Worm (Caenorhabditis elegans): ENCODE measurements around the gene dlat-1.

Gene dlat-1

DNA sequence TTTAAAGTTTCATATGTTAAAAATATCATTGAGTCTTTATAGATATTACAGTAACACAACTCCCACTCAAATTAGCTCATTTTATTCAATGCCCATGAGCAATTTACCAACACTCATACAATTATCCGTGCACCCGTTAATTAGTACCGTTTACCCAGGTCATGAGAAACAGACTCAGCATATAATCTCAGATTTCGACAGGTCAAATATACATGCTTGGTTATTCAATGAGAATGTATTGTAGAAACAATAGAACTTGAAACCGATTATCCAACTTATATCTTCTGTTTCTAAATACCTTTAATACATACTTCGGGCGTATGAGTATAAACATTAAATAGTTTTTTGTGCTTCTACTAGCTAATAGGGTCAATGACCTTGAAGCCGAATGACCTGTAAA lies 10.9 kb downstream of the dlat-1 start:
- TF ChIP-seq ztf-11 (tag; optimal IDR thresholded peaks at IDR 0.05): no peak
- no peak for TF ChIP-seq elt-2 (tag; optimal IDR thresholded peaks at IDR 0.05)
- no peak for TF ChIP-seq nhr-25 (tag; optimal IDR thresholded peaks at IDR 0.05)
- TF ChIP-seq ceh-82 (tag; optimal IDR thresholded peaks at IDR 0.05): no peak
- TF ChIP-seq elt-1 (tag; optimal IDR thresholded peaks at IDR 0.05): no peak
- TF ChIP-seq ceh-16 (tag; optimal IDR thresholded peaks at IDR 0.05): no peak
- no peak for TF ChIP-seq daf-12 (tag; optimal IDR thresholded peaks at IDR 0.05)
- no peak for TF ChIP-seq pha-4 (tag; optimal IDR thresholded peaks at IDR 0.05)
- TF ChIP-seq lin-15B (tag; optimal IDR thresholded peaks at IDR 0.05): no peak
- TF ChIP-seq aly-2 (tag; optimal IDR thresholded peaks at IDR 0.05): no peak
- no peak for TF ChIP-seq nhr-28 (tag; optimal IDR thresholded peaks at IDR 0.05)
- no peak for TF ChIP-seq lin-39 (tag; optimal IDR thresholded peaks at IDR 0.05)
- TF ChIP-seq ztf-4 (tag; optimal IDR thresholded peaks at IDR 0.05): no peak
- TF ChIP-seq R02D3.7 (tag; optimal IDR thresholded peaks at IDR 0.05): no peak
- no peak for TF ChIP-seq nhr-237 (tag; optimal IDR thresholded peaks at IDR 0.05)

ce11 chrV:14433584-14433983 lies 13.5 kb downstream of the dlat-1 start:
- TF ChIP-seq egl-5 (tag; optimal IDR thresholded peaks at IDR 0.05) (no peak), unc-62 (GFP tag; optimal IDR thresholded peaks at IDR 0.05) (no peak), jun-1 (tag; optimal IDR thresholded peaks at IDR 0.05) (no peak), ceh-16 (tag; optimal IDR thresholded peaks at IDR 0.05) (no peak), ceh-82 (tag; optimal IDR thresholded peaks at IDR 0.05) (no peak), hmg-11 (tag; optimal IDR thresholded peaks at IDR 0.05) (no peak), ztf-4 (tag; optimal IDR thresholded peaks at IDR 0.05) (no peak), egl-27 (tag; optimal IDR thresholded peaks at IDR 0.05) (no peak)

DNA sequence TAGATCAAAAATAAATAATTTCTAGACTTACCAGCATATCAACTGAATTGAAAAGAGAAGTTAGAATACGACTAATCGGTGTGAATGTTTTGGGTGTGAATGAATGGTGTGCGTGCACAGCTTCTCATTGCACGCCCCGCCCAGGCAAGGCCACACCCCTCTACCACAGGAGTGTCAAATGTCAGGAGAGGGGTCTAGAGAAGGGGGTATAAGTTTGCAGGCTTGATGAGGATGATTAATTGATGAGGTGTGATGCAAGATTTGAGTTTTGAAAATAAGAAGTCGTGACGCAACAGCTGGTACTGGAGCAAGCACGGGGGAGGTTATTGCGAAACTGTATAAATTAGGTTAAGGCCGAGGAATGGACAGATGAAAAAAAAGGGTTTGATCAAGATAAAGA lies 14.8 kb downstream of the dlat-1 start, which contains the start of gene egl-1:
Gene egl-1 (minus strand): TSS at position 101 of the 400 bp plus-strand sequence.
- TF ChIP-seq nhr-28 (tag; optimal IDR thresholded peaks at IDR 0.05): no peak
- TF ChIP-seq fkh-10 (GFP tag; optimal IDR thresholded peaks at IDR 0.05): no peak
- no peak for TF ChIP-seq nhr-25 (tag; optimal IDR thresholded peaks at IDR 0.05)
- TF ChIP-seq nhr-77 (tag; optimal IDR thresholded peaks at IDR 0.05): no peak
- TF ChIP-seq egl-5 (tag; optimal IDR thresholded peaks at IDR 0.05): no peak
- TF ChIP-seq nhr-11 (tag; optimal IDR thresholded peaks at IDR 0.05): no peak
- TF ChIP-seq nhr-23 (tag; optimal IDR thresholded peaks at IDR 0.05): no peak
- TF ChIP-seq nhr-43 (tag; optimal IDR thresholded peaks at IDR 0.05; ENCODE audit: poor library complexity, severe bottlenecking): no peak
- TF ChIP-seq snpc-4 (tag; optimal IDR thresholded peaks at IDR 0.05): no peak
- TF ChIP-seq ceh-82 (tag; optimal IDR thresholded peaks at IDR 0.05): no peak
- TF ChIP-seq tbx-2 (tag; optimal IDR thresholded peaks at IDR 0.05): no peak
- TF ChIP-seq eor-1 (tag; optimal IDR thresholded peaks at IDR 0.05): no peak
- no peak for TF ChIP-seq daf-12 (tag; optimal IDR thresholded peaks at IDR 0.05)
- TF ChIP-seq ztf-11 (tag; optimal IDR thresholded peaks at IDR 0.05): no peak
- no peak for TF ChIP-seq nhr-67 (tag; optimal IDR thresholded peaks at IDR 0.05)

ce11 chrV:14428865-14429264 lies 18.2 kb downstream of the dlat-1 start, which contains the start of gene F23B12.1:
Gene F23B12.1, plus strand, starts transcription at chrV:14429165.
- TF ChIP-seq eor-1 (tag; optimal IDR thresholded peaks at IDR 0.05) (no peak), mml-1 (tag; optimal IDR thresholded peaks at IDR 0.05) (no peak), tbx-2 (tag; optimal IDR thresholded peaks at IDR 0.05) (no peak), ama-1 (optimal IDR thresholded peaks at IDR 0.05) (no peak), nhr-23 (tag; optimal IDR thresholded peaks at IDR 0.05) (no peak), nhr-12 (tag; optimal IDR thresholded peaks at IDR 0.05) (no peak), nhr-43 (tag; optimal IDR thresholded peaks at IDR 0.05; ENCODE audit: poor library complexity, severe bottlenecking) (no peak), nhr-77 (tag; optimal IDR thresholded peaks at IDR 0.05) (no peak), elt-1 (tag; optimal IDR thresholded peaks at IDR 0.05) (no peak), fos-1 (tag; optimal IDR thresholded peaks at IDR 0.05) (no peak), pha-4 (tag; optimal IDR thresholded peaks at IDR 0.05) (no peak), lsy-12 (tag; optimal IDR thresholded peaks at IDR 0.05) (no peak), nhr-11 (tag; optimal IDR thresholded peaks at IDR 0.05) (no peak), unc-62 (GFP tag; optimal IDR thresholded peaks at IDR 0.05) (no peak)

DNA sequence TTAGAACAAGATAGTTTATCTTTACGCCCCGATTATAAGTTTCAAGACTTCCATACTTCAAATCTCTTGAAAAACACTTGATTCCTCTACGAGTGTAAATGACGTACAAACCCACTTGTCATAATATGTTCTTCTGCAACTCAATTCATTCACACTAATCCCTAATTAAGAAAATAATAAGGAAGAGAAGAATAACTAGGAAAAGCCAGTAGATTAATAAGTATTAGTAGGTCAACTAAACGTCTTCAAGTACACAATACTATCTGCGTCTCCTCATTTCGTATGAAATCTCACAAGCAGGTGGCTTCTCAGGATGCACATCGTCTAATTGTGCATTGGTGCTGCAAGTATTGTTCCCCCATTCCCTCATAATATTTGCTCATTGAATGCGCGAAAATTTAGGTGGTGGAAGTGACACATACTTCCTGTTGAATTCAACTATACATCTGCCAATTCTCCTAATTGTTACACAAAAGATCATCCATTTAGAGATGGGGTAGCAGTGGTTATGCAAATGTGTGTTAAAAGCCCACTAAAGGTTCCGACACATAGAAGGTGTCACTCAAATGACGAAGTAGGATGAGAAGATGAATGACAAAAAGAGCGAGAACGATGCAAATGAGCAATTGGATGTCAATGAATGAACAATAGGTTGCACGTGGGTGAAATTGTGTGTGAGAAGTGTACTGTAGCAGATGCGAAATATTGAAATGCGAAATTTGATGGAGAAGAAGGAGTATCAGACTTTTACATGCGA lies 19.8 kb downstream of the dlat-1 start:
- TF ChIP-seq mdl-1 (tag; optimal IDR thresholded peaks at IDR 0.05) (no peak), elt-3 (tag; optimal IDR thresholded peaks at IDR 0.05) (no peak), zag-1 (tag; optimal IDR thresholded peaks at IDR 0.05) (no peak), nhr-67 (tag; optimal IDR thresholded peaks at IDR 0.05) (no peak), pqm-1 (tag; optimal IDR thresholded peaks at IDR 0.05) (no peak), nhr-43 (tag; optimal IDR thresholded peaks at IDR 0.05; ENCODE audit: poor library complexity, severe bottlenecking) (no peak), ama-1 (optimal IDR thresholded peaks at IDR 0.05) (no peak), lsy-12 (tag; optimal IDR thresholded peaks at IDR 0.05) (no peak), ceh-28 (tag; optimal IDR thresholded peaks at IDR 0.05) (no peak)
